Worm (Caenorhabditis elegans): ENCODE measurements around the gene fbxa-94.

fbxa-94 gene

DNA sequence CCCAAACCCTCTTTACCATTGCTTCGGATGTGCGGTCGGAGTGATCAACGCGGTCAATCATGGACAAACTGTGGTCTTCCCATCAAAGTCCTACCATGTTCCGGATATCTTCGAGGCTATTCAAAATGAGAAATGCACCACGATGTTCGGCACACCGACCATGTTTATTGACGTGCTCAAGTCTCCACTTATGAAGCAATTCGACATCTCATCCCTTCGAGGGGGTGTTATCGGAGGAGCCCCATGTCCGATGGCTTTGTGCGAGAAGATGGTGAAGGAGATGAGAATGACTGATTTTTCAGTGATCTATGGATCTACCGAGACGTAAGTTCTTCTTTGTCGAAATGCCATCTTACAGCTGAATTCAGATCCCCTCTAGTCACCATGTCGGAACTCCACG lies 4.3 kb upstream of the fbxa-94 start:
- TF ChIP-seq mxl-1 (tag; optimal IDR thresholded peaks at IDR 0.05) (no peak), ama-1 (optimal IDR thresholded peaks at IDR 0.05) (peak; percentile 42), ama-1 (GFP tag; optimal IDR thresholded peaks at IDR 0.05) (no peak)

DNA sequence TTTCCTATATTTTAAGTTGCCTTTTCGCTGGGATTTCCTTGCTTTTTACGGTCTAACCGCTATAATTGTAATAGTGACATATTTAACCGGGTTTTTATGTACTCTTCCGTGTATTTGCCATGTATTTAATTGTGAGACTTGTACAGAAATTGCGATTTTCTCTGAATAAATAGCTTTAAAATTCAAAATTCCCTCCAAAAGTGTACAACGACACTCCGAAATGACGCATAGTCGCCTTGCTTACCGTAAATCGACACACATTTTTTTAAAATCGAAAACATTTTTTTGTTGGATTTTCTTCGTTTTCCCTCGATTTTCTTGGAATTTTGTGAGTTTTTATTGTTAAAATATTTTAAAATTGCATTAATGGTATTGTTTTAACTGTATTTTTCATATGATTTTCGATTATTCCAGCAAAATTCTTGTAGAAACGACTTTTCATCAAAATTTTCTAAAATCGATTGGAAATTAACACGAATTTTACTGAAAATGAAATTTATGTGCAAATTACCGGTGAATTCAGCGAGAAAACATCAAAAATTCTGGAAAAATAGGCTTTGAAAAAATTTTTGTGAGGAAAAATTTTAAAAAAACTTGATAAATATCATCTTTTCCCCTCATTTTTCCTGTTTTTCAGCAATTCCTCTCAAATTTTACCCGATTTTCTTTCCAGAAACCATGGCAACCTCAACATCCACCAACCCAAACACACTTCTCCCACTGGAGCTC lies 2.8 kb upstream of the fbxa-94 start, which contains the start of gene lsm-5:
TSS of gene lsm-5 (plus strand) at position 679 of the 729 bp plus-strand sequence.
- no peak for TF ChIP-seq lsy-27 (tag; optimal IDR thresholded peaks at IDR 0.05; ENCODE audit: borderline replicate concordance, insufficient read depth)
- TF ChIP-seq aptf-2 (GFP tag; conservative IDR thresholded peaks at IDR 0.05) = no peak
- no peak for TF ChIP-seq xnd-1 (tag; optimal IDR thresholded peaks at IDR 0.05)
- TF ChIP-seq efl-1 (GFP tag; optimal IDR thresholded peaks at IDR 0.05) = peak; percentile 67
- TF ChIP-seq dpl-1 (GFP tag; optimal IDR thresholded peaks at IDR 0.05) = peak; percentile 57
- TF ChIP-seq lin-40 (tag; optimal IDR thresholded peaks at IDR 0.05) = no peak
- TF ChIP-seq ceh-91 (GFP tag; IDR thresholded peaks at IDR 0.05) = no peak
- TF ChIP-seq egl-44 (GFP tag; IDR thresholded peaks at IDR 0.05) = no peak
- TF ChIP-seq zfh-2 (GFP tag; conservative IDR thresholded peaks at IDR 0.05) = no peak
- no peak for TF ChIP-seq F10E7.11 (tag; optimal IDR thresholded peaks at IDR 0.05)
- no peak for TF ChIP-seq F57C9.4 (tag; optimal IDR thresholded peaks at IDR 0.05)
- TF ChIP-seq lag-1 (GFP tag; IDR thresholded peaks at IDR 0.05) = no peak
- TF ChIP-seq lin-26 (GFP tag; IDR thresholded peaks at IDR 0.05) = no peak
- no peak for TF ChIP-seq attf-5 (GFP tag; optimal IDR thresholded peaks at IDR 0.05)
- no peak for TF ChIP-seq let-607 (tag; optimal IDR thresholded peaks at IDR 0.05)
- peak in 1 of 3 experiments; percentile 83 for TF ChIP-seq lin-35 (GFP tag; optimal IDR thresholded peaks at IDR 0.05)
- no peak for TF ChIP-seq mcd-1 (GFP tag; IDR thresholded peaks at IDR 0.05)
- peak; percentile 49 for TF ChIP-seq F23B12.7 (tag; optimal IDR thresholded peaks at IDR 0.05; ENCODE audit: insufficient read depth)
- no peak for TF ChIP-seq B0019.2 (GFP tag; conservative IDR thresholded peaks at IDR 0.05)
- no peak for TF ChIP-seq die-1 (tag; optimal IDR thresholded peaks at IDR 0.05)
- TF ChIP-seq lin-54 (GFP tag; optimal IDR thresholded peaks at IDR 0.05) = peak; percentile 79
- no peak for TF ChIP-seq dox-1 (GFP tag; IDR thresholded peaks at IDR 0.05)
- TF ChIP-seq him-1 (tag; optimal IDR thresholded peaks at IDR 0.05) = peak; percentile 34
- no peak for TF ChIP-seq lir-1 (GFP tag; conservative IDR thresholded peaks at IDR 0.05)
- no peak for TF ChIP-seq sdz-38 (tag; optimal IDR thresholded peaks at IDR 0.05)
- TF ChIP-seq tlf-1 (GFP tag; optimal IDR thresholded peaks at IDR 0.05) = no peak
- no peak for TF ChIP-seq mes-4 (tag; optimal IDR thresholded peaks at IDR 0.05)
- peak; percentile 77 for TF ChIP-seq ama-1 (optimal IDR thresholded peaks at IDR 0.05)
- TF ChIP-seq ama-1 (GFP tag; optimal IDR thresholded peaks at IDR 0.05) = no peak
- no peak for TF ChIP-seq unc-62 (GFP tag; optimal IDR thresholded peaks at IDR 0.05)
- peak; percentile 93 for TF ChIP-seq attf-3 (GFP tag; conservative IDR thresholded peaks at IDR 0.05)
- TF ChIP-seq hsf-1 (GFP tag; IDR thresholded peaks at IDR 0.05) = 0 out of 2 replicates have a peak, but pooled peaks have one; percentile 9
- TF ChIP-seq ceh-58 (GFP tag; IDR thresholded peaks at IDR 0.05) = no peak
- no peak for TF ChIP-seq tbx-9 (tag; optimal IDR thresholded peaks at IDR 0.05; ENCODE audit: borderline replicate concordance)
- no peak for TF ChIP-seq D2030.7 (GFP tag; IDR thresholded peaks at IDR 0.05)
- TF ChIP-seq Y67H2A.10 (GFP tag; conservative IDR thresholded peaks at IDR 0.05) = no peak
- no peak for TF ChIP-seq F39B2.1 (GFP tag; IDR thresholded peaks at IDR 0.05)
- TF ChIP-seq B0336.3 (GFP tag; IDR thresholded peaks at IDR 0.05) = no peak
- TF ChIP-seq ZK185.1 (tag; optimal IDR thresholded peaks at IDR 0.05; ENCODE audit: poor library complexity, severe bottlenecking) = no peak
- TF ChIP-seq nfya-1 (tag; optimal IDR thresholded peaks at IDR 0.05; ENCODE audit: borderline replicate concordance, insufficient read depth) = no peak
- no peak for TF ChIP-seq snpc-4 (GFP tag; optimal IDR thresholded peaks at IDR 0.05)
- peak in 1 of 4 experiments; percentile 25 for TF ChIP-seq snpc-4 (tag; optimal IDR thresholded peaks at IDR 0.05)
- no peak for TF ChIP-seq athp-1 (tag; optimal IDR thresholded peaks at IDR 0.05)
- TF ChIP-seq B0261.1 (tag; optimal IDR thresholded peaks at IDR 0.05) = no peak
- TF ChIP-seq attf-6 (GFP tag; IDR thresholded peaks at IDR 0.05) = no peak
